Fruit fly (Drosophila melanogaster): ENCODE measurements around the gene CG2201.

CG2201 gene

DNA sequence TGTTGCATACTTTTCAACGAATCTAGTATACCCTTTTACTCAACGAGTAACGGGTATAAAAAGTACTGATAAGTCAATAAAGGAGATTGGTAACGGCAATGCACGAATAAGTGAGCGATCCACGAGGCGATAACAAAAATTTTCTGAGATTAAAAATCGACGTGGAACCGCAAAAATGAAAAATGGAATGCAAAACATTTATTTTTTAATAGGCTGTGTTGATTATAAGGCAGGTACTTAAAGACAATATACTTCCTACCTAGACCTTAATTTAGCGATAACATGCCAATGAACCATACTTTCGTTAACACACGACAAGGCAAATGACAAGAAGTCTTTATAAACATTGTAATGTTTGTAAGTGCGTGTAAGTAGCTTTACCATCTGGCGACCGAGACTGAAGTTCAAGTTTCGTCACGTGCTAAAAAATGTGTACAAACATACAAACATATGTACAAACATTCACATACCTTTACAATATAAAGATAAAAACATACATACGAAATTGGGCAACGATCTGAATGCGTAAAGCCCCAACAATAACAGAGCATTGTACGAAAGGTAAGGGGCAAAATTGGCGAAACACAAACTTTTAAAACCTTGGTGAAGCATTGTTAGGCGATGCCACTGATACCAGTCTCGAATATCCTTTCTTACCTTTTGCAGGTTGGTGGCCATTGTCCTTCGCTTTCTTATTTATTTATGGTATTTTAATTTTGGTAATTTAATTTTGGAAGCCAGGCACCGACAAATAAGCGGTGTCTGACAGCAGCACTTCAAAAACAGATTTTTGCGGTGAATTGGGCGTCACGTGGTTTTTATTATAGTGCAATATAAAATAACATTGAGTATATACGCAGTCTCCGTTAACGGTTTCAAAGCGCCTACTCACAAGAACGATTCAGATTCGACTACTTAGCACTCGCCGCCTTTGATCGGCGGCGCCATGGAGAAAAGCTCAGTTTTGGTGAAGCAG is 883 bp downstream of the CG2201 start:
- no peak for TF ChIP-seq CG10565 (GFP tag; optimal IDR thresholded peaks at IDR 0.05)
- TF ChIP-seq pho (GFP tag; optimal IDR thresholded peaks at IDR 0.05) = no peak
- TF ChIP-seq Xrp1 (GFP tag; IDR thresholded peaks at IDR 0.05) = no peak
- TF ChIP-seq CG13287 (GFP tag; IDR thresholded peaks at IDR 0.05; ENCODE audit: partially characterized antibody) = 0 out of 2 replicates have a peak, but pooled peaks have one; percentile 6
- TF ChIP-seq Jarid2 (GFP tag; optimal IDR thresholded peaks at IDR 0.05) = peak; percentile 41
- TF ChIP-seq eve (GFP tag; optimal IDR thresholded peaks at IDR 0.05) = peak in 1 of 2 experiments; percentile 71
- TF ChIP-seq CG11504 (tag; optimal IDR thresholded peaks at IDR 0.05) = no peak
- no peak for TF ChIP-seq Lpt (GFP tag; optimal IDR thresholded peaks at IDR 0.05)
- TF ChIP-seq CG10543 (GFP tag; optimal IDR thresholded peaks at IDR 0.05) = no peak
- TF ChIP-seq CG9437 (GFP tag; optimal IDR thresholded peaks at IDR 0.05) = no peak
- no peak for TF ChIP-seq slou (GFP tag; optimal IDR thresholded peaks at IDR 0.05)
- no peak for TF ChIP-seq CG13775 (GFP tag; optimal IDR thresholded peaks at IDR 0.05)
- no peak for TF ChIP-seq CG32772 (GFP tag; IDR thresholded peaks at IDR 0.05)
- TF ChIP-seq vnd (GFP tag; IDR thresholded peaks at IDR 0.05; ENCODE audit: partially characterized antibody) = no peak
- no peak for TF ChIP-seq CG34376 (GFP tag; optimal IDR thresholded peaks at IDR 0.05)
- no peak for TF ChIP-seq PHDP (tag; optimal IDR thresholded peaks at IDR 0.05)
- peak; percentile 38; the same call in 1 of the 2 replicates for TF ChIP-seq bbx (GFP tag; IDR thresholded peaks at IDR 0.05; ENCODE audit: partially characterized antibody)
- TF ChIP-seq CG2129 (GFP tag; IDR thresholded peaks at IDR 0.05; ENCODE audit: partially characterized antibody) = no peak
- no peak for TF ChIP-seq CG13424 (tag; optimal IDR thresholded peaks at IDR 0.05)
- no peak for TF ChIP-seq wek (GFP tag; optimal IDR thresholded peaks at IDR 0.05)
- TF ChIP-seq sim (GFP tag; IDR thresholded peaks at IDR 0.05) = no peak
- no peak for TF ChIP-seq CG8089 (GFP tag; optimal IDR thresholded peaks at IDR 0.05)
- TF ChIP-seq chinmo (GFP tag; IDR thresholded peaks at IDR 0.05; ENCODE audit: partially characterized antibody) = no peak
- TF ChIP-seq Tbp (GFP tag; optimal IDR thresholded peaks at IDR 0.05) = no peak
- no peak for TF ChIP-seq NFAT (GFP tag; IDR thresholded peaks at IDR 0.05)
- no peak for TF ChIP-seq CG17568 (GFP tag; optimal IDR thresholded peaks at IDR 0.05)
- TF ChIP-seq CG16863 (GFP tag; optimal IDR thresholded peaks at IDR 0.05) = no peak
- no peak for TF ChIP-seq CG17912 (GFP tag; optimal IDR thresholded peaks at IDR 0.05)
- TF ChIP-seq Elba2 (GFP tag; optimal IDR thresholded peaks at IDR 0.05) = no peak
- TF ChIP-seq dpn (GFP tag; optimal IDR thresholded peaks at IDR 0.05) = no peak
- no peak for TF ChIP-seq seq (GFP tag; IDR thresholded peaks at IDR 0.05)
- TF ChIP-seq Sin3A (optimal IDR thresholded peaks at IDR 0.05) = no peak
- TF ChIP-seq CG11696 (GFP tag; IDR thresholded peaks at IDR 0.05) = no peak
- no peak for TF ChIP-seq luna (GFP tag; optimal IDR thresholded peaks at IDR 0.05)
- no peak for TF ChIP-seq CG12942 (GFP tag; optimal IDR thresholded peaks at IDR 0.05)
- peak; percentile 67 for TF ChIP-seq sens (GFP tag)
- no peak for TF ChIP-seq CG17612 (GFP tag; IDR thresholded peaks at IDR 0.05)
- TF ChIP-seq hbn (GFP tag; IDR thresholded peaks at IDR 0.05; ENCODE audit: partially characterized antibody) = no peak
- no peak for TF ChIP-seq CG15514 (GFP tag; optimal IDR thresholded peaks at IDR 0.05)
- no peak for TF ChIP-seq pzg (GFP tag; optimal IDR thresholded peaks at IDR 0.05)
- no peak for TF ChIP-seq Ptx1 (GFP tag; IDR thresholded peaks at IDR 0.05)
- TF ChIP-seq TFAM (GFP tag; optimal IDR thresholded peaks at IDR 0.05) = no peak
- no peak for TF ChIP-seq CG31224 (GFP tag; IDR thresholded peaks at IDR 0.05)
- TF ChIP-seq mirr (GFP tag; optimal IDR thresholded peaks at IDR 0.05) = peak; percentile 61
- TF ChIP-seq CG11560 (tag; IDR thresholded peaks at IDR 0.05) = no peak
- no peak for TF ChIP-seq az2 (GFP tag; optimal IDR thresholded peaks at IDR 0.05)
- TF ChIP-seq unpg (GFP tag; optimal IDR thresholded peaks at IDR 0.05) = no peak
- no peak for TF ChIP-seq HHEX (GFP tag; optimal IDR thresholded peaks at IDR 0.05)
- no peak for TF ChIP-seq CG14050 (GFP tag; IDR thresholded peaks at IDR 0.05)

Measured in whole organism, embryonic.